Fruit fly (Drosophila melanogaster) whole organism, adult: ENCODE measurements around the gene CG14562.

ENCODE experiments used
- CG11617 ChIP-seq: fragments of 200-800 bp; sonication (Bioruptor generic); optimal IDR thresholded peaks from 2 replicates; lab custom pipeline; 2017; ENCODE audit warnings: mild to moderate bottlenecking, missing biosample characterization, missing genetic modification reagents, missing genetic modification characterization
- CG12768 ChIP-seq: fragments of 200-800 bp; sonication (Bioruptor generic); optimal IDR thresholded peaks from 2 replicates; lab custom pipeline; 2017; ENCODE audit warnings: missing biosample characterization, missing genetic modification characterization, mild to moderate bottlenecking, moderate library complexity, missing genetic modification reagents
- CG14711 ChIP-seq: fragments of 200-800 bp; sonication (Bioruptor generic); optimal IDR thresholded peaks from 2 replicates; lab custom pipeline; 2018; ENCODE audit warnings: missing biosample characterization, mild to moderate bottlenecking, missing genetic modification characterization, moderate library complexity
- CG1620 ChIP-seq: fragments of 200-800 bp; sonication (Bioruptor generic); optimal IDR thresholded peaks from 2 replicates; lab custom pipeline; 2016; ENCODE audit warnings: missing biosample characterization, missing genetic modification characterization
- CG33017 ChIP-seq: fragments of 200-800 bp; sonication (Bioruptor generic); optimal IDR thresholded peaks from 2 replicates; lab custom pipeline; 2018; ENCODE audit warnings: missing biosample characterization, mild to moderate bottlenecking, missing genetic modification characterization, moderate library complexity
- CG5204 ChIP-seq: fragments of 200-800 bp; sonication (Bioruptor generic); optimal IDR thresholded peaks from 2 replicates; lab custom pipeline; 2016; ENCODE audit warnings: missing biosample characterization, missing genetic modification characterization
- CG7045 ChIP-seq: fragments of 200-800 bp; sonication (Bioruptor generic); optimal IDR thresholded peaks from 2 replicates; lab custom pipeline; 2017; ENCODE audit warnings: missing biosample characterization, mild to moderate bottlenecking, missing genetic modification characterization
- CG7101 ChIP-seq: fragments of 200-800 bp; sonication (Bioruptor generic); optimal IDR thresholded peaks from 2 replicates; lab custom pipeline; 2018; ENCODE audit warnings: missing biosample characterization, mild to moderate bottlenecking, missing genetic modification characterization, moderate library complexity
- Hr96 ChIP-seq: fragments of 200-800 bp; sonication (Bioruptor generic); optimal IDR thresholded peaks from 2 replicates; lab custom pipeline; 2016; ENCODE audit warnings: missing biosample characterization, missing genetic modification characterization
- Mnt ChIP-seq: fragments of 200-800 bp; sonication (Bioruptor generic); optimal IDR thresholded peaks from 2 replicates; lab custom pipeline; 2016; ENCODE audit warnings: missing biosample characterization, mild to moderate bottlenecking, missing genetic modification characterization
- bab1 ChIP-seq: fragments of 200-800 bp; sonication (Bioruptor generic); optimal IDR thresholded peaks from 3 replicates; lab custom pipeline; 2019; ENCODE audit warnings: missing biosample characterization, mild to moderate bottlenecking, missing genetic modification characterization, moderate library complexity
- cic ChIP-seq: fragments of 200-800 bp; sonication (Bioruptor generic); optimal IDR thresholded peaks from 2 replicates; lab custom pipeline; 2017; ENCODE audit warnings: missing biosample characterization, mild to moderate bottlenecking, missing genetic modification characterization, moderate library complexity
- cnc ChIP-seq, 2 experiments: fragments of >200 bp; optimal IDR thresholded peaks; 2 replicates each; lab custom pipeline; 2017
- ovo ChIP-seq: fragments of 200-800 bp; sonication (Bioruptor generic); optimal IDR thresholded peaks from 2 replicates; lab custom pipeline; 2016; ENCODE audit warnings: missing biosample characterization, missing genetic modification characterization
- pad ChIP-seq: fragments of 200-800 bp; sonication (Bioruptor generic); optimal IDR thresholded peaks from 3 replicates; lab custom pipeline; 2017; ENCODE audit warnings: missing biosample characterization, missing genetic modification characterization, mild to moderate bottlenecking, moderate library complexity, missing genetic modification reagents
- tj ChIP-seq: fragments of 200-800 bp; sonication (Bioruptor generic); optimal IDR thresholded peaks from 3 replicates; lab custom pipeline; 2017; ENCODE audit warnings: missing biosample characterization, mild to moderate bottlenecking, missing genetic modification characterization, moderate library complexity
- toe ChIP-seq: fragments of 200-800 bp; sonication (Bioruptor generic); optimal IDR thresholded peaks from 2 replicates; lab custom pipeline; 2016; ENCODE audit warnings: missing biosample characterization, missing genetic modification characterization

The CG14562 gene

DNA sequence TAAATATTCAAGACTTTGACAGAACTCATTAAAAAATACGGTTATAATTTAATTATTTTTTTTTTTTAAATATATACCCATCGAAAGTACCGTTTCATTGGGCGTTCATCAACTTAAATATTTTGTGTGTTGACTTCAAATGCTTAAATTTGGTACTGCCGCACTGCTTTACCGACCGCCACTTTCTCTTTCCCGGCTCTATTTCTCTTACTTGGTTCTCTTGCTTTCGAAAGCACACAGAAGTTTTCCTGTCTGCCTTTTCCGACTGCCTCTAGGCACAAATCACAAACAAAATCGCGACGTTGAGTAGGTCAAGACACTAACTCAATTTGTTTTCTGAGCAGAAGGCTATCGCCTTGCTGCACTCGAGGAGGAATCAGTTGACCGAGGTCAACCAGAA lies 52.0 kb downstream of the CG14562 start:
- TF ChIP-seq Mnt (no peak), CG7045 (GFP tag; lab: Kevin White, UChicago) (no peak), CG11617 (GFP tag; lab: Kevin White, UChicago) (no peak), cic (no peak), pad (GFP tag; lab: Kevin White, UChicago) (no peak), CG1620 (GFP tag; lab: Kevin White, UChicago) (no peak), cnc (optimal IDR thresholded peaks at IDR 0.05; lab: Kevin White, UChicago) (no peak), CG5204 (GFP tag; lab: Kevin White, UChicago) (no peak), ovo (GFP tag; lab: Kevin White, UChicago) (no peak), bab1 (GFP tag; lab: Kevin White, UChicago) (no peak), Hr96 (no peak), tj (GFP tag; lab: Kevin White, UChicago) (no peak), CG14711 (tag; lab: Kevin White, UChicago) (no peak), toe (GFP tag; lab: Kevin White, UChicago) (no peak), CG12768 (GFP tag; lab: Kevin White, UChicago) (no peak), CG7101 (tag; lab: Kevin White, UChicago) (no peak), CG33017 (tag; lab: Kevin White, UChicago) (no peak)
